Fruit fly (Drosophila melanogaster) whole organism, pupa: ENCODE results near the gene CG32091.

ENCODE experiments used
- CG10348 ChIP-seq: fragments of 200-800 bp; sonication (Bioruptor generic); IDR thresholded peaks from 2 replicates; pipeline ENCODE4 v1.3.6; 2022; ENCODE audit warnings: missing biosample characterization, missing genetic modification characterization
- CG34367 ChIP-seq: fragments of 200-800 bp; sonication (Bioruptor generic); optimal IDR thresholded peaks from 2 replicates; lab custom pipeline; 2018; ENCODE audit warnings: missing biosample characterization, mild to moderate bottlenecking, missing genetic modification characterization
- CG9948 ChIP-seq: fragments of 200-800 bp; sonication (Bioruptor generic); optimal IDR thresholded peaks from 2 replicates; lab custom pipeline; 2018; ENCODE audit warnings: missing biosample characterization, mild to moderate bottlenecking, missing genetic modification characterization, moderate library complexity
- EcR ChIP-seq: fragments of 200-800 bp; sonication (Bioruptor generic); optimal IDR thresholded peaks from 3 replicates; lab custom pipeline; 2019; ENCODE audit warnings: missing biosample characterization, missing genetic modification characterization, mild to moderate bottlenecking, moderate library complexity, missing genetic modification reagents

- TF ChIP-seq EcR (GFP tag; lab: Kevin White, UChicago) (no peak), CG9948 (tag; lab: Kevin White, UChicago) (no peak), CG34367 (tag; lab: Kevin White, UChicago) (no peak), CG10348 (no peak)
Observed at dm6 chr3L:11689832-11690602, 58.8 kb downstream of the CG32091 start.
